Fruit fly (Drosophila melanogaster) whole organism, prepupa: Measurements from ENCODE around the gene CG32106.

ENCODE experiments used
- Blimp-1 ChIP-seq: fragments of 200-800 bp; sonication (Bioruptor generic); optimal IDR thresholded peaks from 3 replicates; lab custom pipeline; 2017; ENCODE audit warnings: missing biosample characterization, missing genetic modification characterization, mild to moderate bottlenecking, moderate library complexity, missing genetic modification reagents
- CG16779 ChIP-seq: fragments of 200-800 bp; sonication (Bioruptor generic); optimal IDR thresholded peaks from 3 replicates; lab custom pipeline; 2017; ENCODE audit warnings: missing biosample characterization, mild to moderate bottlenecking, missing genetic modification characterization
- CG3032 ChIP-seq: fragments of 200-800 bp; optimal IDR thresholded peaks from 2 replicates; lab custom pipeline; 2019; ENCODE audit warnings: missing biosample characterization, mild to moderate bottlenecking, missing genetic modification characterization, moderate library complexity
- CG3919 ChIP-seq: fragments of 200-800 bp; sonication (Bioruptor generic); optimal IDR thresholded peaks from 3 replicates; lab custom pipeline; 2016; ENCODE audit warnings: missing biosample characterization, missing genetic modification characterization
- CG8119 ChIP-seq: fragments of 200-800 bp; sonication (Bioruptor generic); IDR thresholded peaks from 3 replicates; pipeline ENCODE4 v1.3.6; 2022; ENCODE audit warnings: missing biosample characterization, missing genetic modification characterization
- CG8632 ChIP-seq: fragments of 200-800 bp; sonication (Bioruptor generic); optimal IDR thresholded peaks from 3 replicates; lab custom pipeline; 2016; ENCODE audit warnings: missing biosample characterization, missing genetic modification characterization
- dac ChIP-seq: fragments of 200-800 bp; sonication (Bioruptor generic); optimal IDR thresholded peaks from 2 replicates; lab custom pipeline; 2017; ENCODE audit warnings: missing biosample characterization, mild to moderate bottlenecking, missing genetic modification characterization
- net ChIP-seq: fragments of 200-800 bp; sonication (Bioruptor generic); optimal IDR thresholded peaks from 3 replicates; lab custom pipeline; 2016; ENCODE audit warnings: missing biosample characterization, missing genetic modification characterization

dm6 chr3L:12796077-12796641, 17.6 kb upstream of the CG32106 start:
- TF ChIP-seq dac (GFP tag; lab: Kevin White, UChicago) (no peak), CG3919 (GFP tag; lab: Kevin White, UChicago) (no peak), Blimp-1 (no peak), CG16779 (no peak), CG8632 (GFP tag; lab: Kevin White, UChicago) (no peak), CG3032 (tag; lab: Kevin White, UChicago) (no peak), CG8119 (GFP tag; lab: Robert Waterston, UW) (no peak), net (GFP tag; lab: Kevin White, UChicago) (no peak)
